Worm (Caenorhabditis elegans) whole organism, L4/young adult: ENCODE data around the gene T25D10.1.

Experiments used
- dao-5 ChIP-seq: sonication (generic microtip); optimal IDR thresholded peaks from 2 replicates; lab custom pipeline; 2016; ENCODE audit warnings: missing genotype, missing genetic modification characterization, moderate library complexity, missing compliant biosample characterization
- him-1 ChIP-seq: sonication (generic microtip); optimal IDR thresholded peaks from 2 replicates; lab custom pipeline; 2016; ENCODE audit warnings: missing genotype, missing genetic modification reagents, missing genetic modification characterization, missing compliant biosample characterization

DNA sequence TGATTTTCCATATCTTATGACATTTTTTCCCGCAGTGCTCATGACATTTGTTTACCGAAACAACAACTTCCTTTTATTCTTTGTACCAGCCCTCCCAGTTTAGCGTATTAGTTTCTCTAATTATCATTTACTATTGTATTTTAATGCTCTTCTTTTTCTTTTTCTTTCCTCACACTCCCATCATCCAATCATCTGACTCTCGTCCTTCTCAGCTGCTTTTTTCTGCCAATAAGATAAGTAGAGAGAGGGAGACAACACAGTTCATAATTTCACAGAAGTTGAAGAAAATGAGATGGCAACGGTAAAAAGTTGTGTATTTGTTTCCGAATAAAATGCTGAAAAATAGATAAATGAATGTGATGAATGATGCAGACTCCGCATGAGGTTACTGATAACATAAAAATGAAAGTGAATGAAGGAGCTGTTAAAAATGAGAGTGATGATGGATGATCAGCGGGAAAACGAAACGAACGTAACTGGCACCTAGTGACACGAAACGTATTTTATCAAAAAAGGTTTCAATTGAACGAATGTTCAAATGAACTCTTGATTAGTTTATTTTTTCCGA lies 25.7 kb upstream of the T25D10.1 start:
- no peak for TF ChIP-seq him-1 (tag; lab: Kevin White, UChicago)
- no peak for TF ChIP-seq dao-5 (tag; lab: Kevin White, UChicago)
